Worm (Caenorhabditis elegans): Measurements from ENCODE around the gene F26C11.1.

- no peak for TF ChIP-seq ztf-29 (GFP tag; IDR thresholded peaks at IDR 0.05)
- no peak for TF ChIP-seq flt-1 (GFP tag; IDR thresholded peaks at IDR 0.05)
- TF ChIP-seq ref-1 (GFP tag; conservative IDR thresholded peaks at IDR 0.05) = no peak
- TF ChIP-seq T22C8.4 (GFP tag; IDR thresholded peaks at IDR 0.05) = no peak
- no peak for TF ChIP-seq klf-2 (GFP tag; conservative IDR thresholded peaks at IDR 0.05)
Measured at ce11 chrII:9936859-9937258, 42.3 kb downstream of the F26C11.1 start, which contains the start of gene C05C10.3.

Measured in whole organism, midembryonic.